Fruit fly (Drosophila melanogaster): Measurements from ENCODE around the gene CtsB.
A peak's percentile ranks its signal among the peaks of the same experiment; 100 is the strongest.

Gene CtsB

dm6 chrX:13755152-13755557 lies 26.8 kb downstream of the CtsB start, which contains the start of gene Pdcd4 (continued):
- TF ChIP-seq Fer2 (tag; optimal IDR thresholded peaks at IDR 0.05) (no peak), seq (GFP tag; IDR thresholded peaks at IDR 0.05) (no peak), CG7987 (GFP tag; optimal IDR thresholded peaks at IDR 0.05) (no peak), nau (GFP tag; optimal IDR thresholded peaks at IDR 0.05) (peak; percentile 2), Pdp1 (GFP tag; optimal IDR thresholded peaks at IDR 0.05) (peak in 1 of 2 experiments; percentile 32), CG3281 (GFP tag; optimal IDR thresholded peaks at IDR 0.05) (no peak), Optix (GFP tag; IDR thresholded peaks at IDR 0.05) (no peak), fd64A (GFP tag; optimal IDR thresholded peaks at IDR 0.05) (no peak), CG6254 (GFP tag; optimal IDR thresholded peaks at IDR 0.05) (no peak), Xbp1 (GFP tag; optimal IDR thresholded peaks at IDR 0.05) (no peak), CG6854 (GFP tag; optimal IDR thresholded peaks at IDR 0.05) (no peak), her (GFP tag; optimal IDR thresholded peaks at IDR 0.05) (peak; percentile 26), Hr3 (GFP tag; optimal IDR thresholded peaks at IDR 0.05) (no peak), dimm (GFP tag; IDR thresholded peaks at IDR 0.05) (no peak), CG6272 (GFP tag; IDR thresholded peaks at IDR 0.05) (no peak), CG10366 (GFP tag; IDR thresholded peaks at IDR 0.05) (no peak), danr (GFP tag; IDR thresholded peaks at IDR 0.05) (no peak), corto (GFP tag; optimal IDR thresholded peaks at IDR 0.05) (no peak), Ravus (GFP tag; IDR thresholded peaks at IDR 0.05) (no peak), CG32767 (GFP tag; IDR thresholded peaks at IDR 0.05) (no peak), gro (GFP tag; optimal IDR thresholded peaks at IDR 0.05) (peak; percentile 2), ftz-f1 (GFP tag; optimal IDR thresholded peaks at IDR 0.05) (peak; percentile 3), CG2712 (tag; optimal IDR thresholded peaks at IDR 0.05) (peak; percentile 39), lov (optimal IDR thresholded peaks at IDR 0.05) (no peak), lov (GFP tag; IDR thresholded peaks at IDR 0.05) (no peak), CG1024 (GFP tag; IDR thresholded peaks at IDR 0.05) (no peak), CG15601 (tag; optimal IDR thresholded peaks at IDR 0.05) (no peak), lilli (GFP tag; optimal IDR thresholded peaks at IDR 0.05) (no peak), psq (GFP tag; optimal IDR thresholded peaks at IDR 0.05) (no peak), lab (GFP tag; optimal IDR thresholded peaks at IDR 0.05) (peak; percentile 4), maf-S (GFP tag; optimal IDR thresholded peaks at IDR 0.05) (peak; percentile 4), fd102C (GFP tag; optimal IDR thresholded peaks at IDR 0.05) (no peak), zen2 (GFP tag; IDR thresholded peaks at IDR 0.05; ENCODE audit: partially characterized antibody) (no peak), CG30431 (GFP tag; optimal IDR thresholded peaks at IDR 0.05) (no peak), Sox100B (GFP tag; optimal IDR thresholded peaks at IDR 0.05) (no peak), pan (optimal IDR thresholded peaks at IDR 0.05) (no peak), pan (GFP tag; optimal IDR thresholded peaks at IDR 0.05 in 1 of 2, IDR thresholded peaks at IDR 0.05 in 1 of 2) (no peak), mirr (GFP tag; optimal IDR thresholded peaks at IDR 0.05) (no peak), inv (GFP tag; IDR thresholded peaks at IDR 0.05; ENCODE audit: partially characterized antibody) (no peak), btn (GFP tag; optimal IDR thresholded peaks at IDR 0.05) (no peak), cad (GFP tag; optimal IDR thresholded peaks at IDR 0.05) (no peak), ttk (GFP tag; IDR thresholded peaks at IDR 0.05) (no peak), ash1 (GFP tag; optimal IDR thresholded peaks at IDR 0.05) (no peak), unpg (GFP tag; optimal IDR thresholded peaks at IDR 0.05) (no peak), CG7357 (GFP tag; IDR thresholded peaks at IDR 0.05) (no peak), dmrt99B (tag; optimal IDR thresholded peaks at IDR 0.05) (no peak), CG13287 (GFP tag; IDR thresholded peaks at IDR 0.05; ENCODE audit: partially characterized antibody) (peak; percentile 17; the same call in 1 of the 2 replicates), dan (GFP tag; IDR thresholded peaks at IDR 0.05) (no peak), sna (GFP tag; IDR thresholded peaks at IDR 0.05; ENCODE audit: partially characterized antibody) (no peak), CG1602 (GFP tag; optimal IDR thresholded peaks at IDR 0.05) (no peak), CHES-1-like (GFP tag; optimal IDR thresholded peaks at IDR 0.05) (peak; percentile 34), CG11504 (tag; optimal IDR thresholded peaks at IDR 0.05) (peak; percentile 7)
